Fruit fly (Drosophila melanogaster) Kc167 (cell line): ENCODE measurements around the gene Ndf.

Source experiments
- Myc ChIP-seq: fragments of >200 bp; optimal IDR thresholded peaks from 2 replicates; lab custom pipeline; 2017; ENCODE audit warnings: missing external identifiers
- h ChIP-seq: fragments of >200 bp; optimal IDR thresholded peaks from 3 replicates; lab custom pipeline; 2018; ENCODE audit warnings: missing external identifiers
- ttk ChIP-seq: sonication (Bioruptor generic); optimal IDR thresholded peaks from 2 replicates; lab custom pipeline; 2017; ENCODE audit warnings: missing external identifiers

DNA sequence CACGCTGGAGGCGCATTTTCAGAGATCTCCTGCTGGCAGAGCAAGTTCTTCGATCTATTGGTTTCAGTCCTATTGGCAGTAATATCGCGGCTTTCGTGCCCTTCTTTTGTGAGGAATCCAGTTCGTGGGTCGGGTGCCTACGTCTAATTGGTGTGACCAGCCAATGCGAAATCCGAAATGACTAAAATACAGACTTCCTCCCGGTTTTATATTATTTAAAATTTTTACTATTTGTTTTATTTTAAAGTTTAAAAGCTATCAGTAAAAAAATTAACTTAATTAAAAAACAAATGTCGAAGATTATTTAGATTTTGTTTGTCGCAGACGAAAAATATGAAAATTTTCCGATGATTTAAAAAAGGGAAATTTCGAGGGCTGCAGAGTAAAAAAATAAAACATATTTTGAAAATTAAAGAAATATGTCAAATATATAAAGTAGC, 40.0 kb upstream of the Ndf start, which contains the start of gene CG5850:
- TF ChIP-seq h (lab: Kevin White, UChicago) (no peak), Myc (lab: Kevin White, UChicago) (no peak), ttk (lab: Kevin White, UChicago) (no peak)
